Fruit fly (Drosophila melanogaster): ENCODE data around the gene Sfmbt.

dm6 chr2L:13165802-13166347 lies 10.7 kb downstream of the Sfmbt start, which contains the start of gene DnaJ-H:
- no peak for TF ChIP-seq EcR (GFP tag; optimal IDR thresholded peaks at IDR 0.05)
- TF ChIP-seq Dll (optimal IDR thresholded peaks at IDR 0.05): no peak

Measured in whole organism.